Worm (Caenorhabditis elegans) whole organism, young adult: ENCODE results near the gene nhr-66.

Experiments used
- B0035.1 ChIP-seq: sonication (generic microtip); optimal IDR thresholded peaks from 2 replicates; lab custom pipeline; 2016; ENCODE audit warnings: missing genetic modification characterization, mild to moderate bottlenecking, missing compliant biosample characterization, missing genotype, missing genetic modification reagents
- C17E4.6 ChIP-seq: fragments of 200-800 bp; sonication (Bioruptor generic); IDR thresholded peaks from 2 replicates; pipeline ENCODE4 v1.3.6; 2022; ENCODE audit warnings: missing genetic modification reagents, missing genetic modification characterization, missing compliant biosample characterization
- F10E7.11 ChIP-seq: sonication (generic microtip); optimal IDR thresholded peaks from 2 replicates; lab custom pipeline; 2017; ENCODE audit warnings: mild to moderate bottlenecking, missing genetic modification characterization, moderate library complexity, missing compliant biosample characterization
- F22D6.2 ChIP-seq: sonication (generic microtip); optimal IDR thresholded peaks from 2 replicates; lab custom pipeline; 2016; ENCODE audit warnings: mild to moderate bottlenecking, missing genetic modification characterization, missing compliant biosample characterization
- F39B2.1 ChIP-seq: fragments of 200-800 bp; sonication (Bioruptor generic); IDR thresholded peaks from 2 replicates; pipeline ENCODE4 v1.3.6; 2022; ENCODE audit warnings: missing genetic modification reagents, missing genetic modification characterization, missing compliant biosample characterization
- F49E8.2 ChIP-seq: sonication (generic microtip); optimal IDR thresholded peaks from 3 replicates; lab custom pipeline; 2017; ENCODE audit warnings: missing genetic modification characterization, mild to moderate bottlenecking, missing compliant biosample characterization, antibody characterized with exemption, moderate library complexity; ENCODE audit not compliant: insufficient read depth
- F52B5.7 ChIP-seq: sonication (generic microtip); optimal IDR thresholded peaks from 2 replicates; lab custom pipeline; 2016; ENCODE audit warnings: mild to moderate bottlenecking, missing genetic modification characterization, missing compliant biosample characterization
- K11D2.4 ChIP-seq: fragments of 200-800 bp; sonication (Bioruptor generic); IDR thresholded peaks from 2 replicates; pipeline ENCODE4 v1.3.6; 2022; ENCODE audit warnings: missing genetic modification reagents, missing genetic modification characterization, missing compliant biosample characterization
- Y53F4B.3 ChIP-seq: fragments of 200-800 bp; sonication (Bioruptor generic); IDR thresholded peaks from 2 replicates; pipeline ENCODE4 v1.3.6; 2022; ENCODE audit warnings: missing genetic modification reagents, missing genetic modification characterization, missing compliant biosample characterization
- Y53G8AR.9 ChIP-seq: fragments of 200-800 bp; sonication (Bioruptor generic); conservative IDR thresholded peaks from 2 replicates; pipeline ENCODE4 v1.3.6; 2022; ENCODE audit warnings: missing genetic modification reagents, missing genetic modification characterization, missing compliant biosample characterization
- Y56A3A.18 ChIP-seq: fragments of 200-800 bp; sonication (Bioruptor generic); IDR thresholded peaks from 2 replicates; pipeline ENCODE4 v1.3.6; 2022; ENCODE audit warnings: missing genetic modification reagents, missing genetic modification characterization, missing compliant biosample characterization
- Y79H2A.3 ChIP-seq: fragments of 200-800 bp; sonication (Bioruptor generic); conservative IDR thresholded peaks from 2 replicates; pipeline ENCODE4 v1.3.6; 2022; ENCODE audit warnings: missing genetic modification reagents, missing genetic modification characterization, missing compliant biosample characterization
- Y95B8A.8 ChIP-seq: fragments of 200-800 bp; sonication (Bioruptor generic); IDR thresholded peaks from 2 replicates; pipeline ENCODE4 v1.3.6; 2022; ENCODE audit warnings: missing genetic modification reagents, missing genetic modification characterization, missing compliant biosample characterization
- ZK185.1 ChIP-seq: sonication (generic microtip); optimal IDR thresholded peaks from 2 replicates; lab custom pipeline; 2016; ENCODE audit warnings: mild to moderate bottlenecking, missing genetic modification characterization, missing compliant biosample characterization; ENCODE audit not compliant: poor library complexity, severe bottlenecking
- ama-1 ChIP-seq, 3 experiments: fragments of 150-350 bp in 1 of 3; sonication (generic microtip) in 2 of 3; optimal IDR thresholded peaks; 2 replicates each; lab custom pipeline; 2014 to 2018; ENCODE audit warnings: missing biosample characterization in 2 of 3, missing genetic modification characterization in 2 of 3, missing genetic modification reagents in 2 of 3
- aptf-3 ChIP-seq: fragments of 200-800 bp; sonication (Bioruptor generic); IDR thresholded peaks from 2 replicates; pipeline ENCODE4 v1.3.6; 2022; ENCODE audit warnings: missing genetic modification characterization, missing compliant biosample characterization
- athp-1 ChIP-seq: sonication (generic microtip); optimal IDR thresholded peaks from 2 replicates; lab custom pipeline; 2017; ENCODE audit warnings: mild to moderate bottlenecking, missing genetic modification characterization, missing compliant biosample characterization
- cebp-1 ChIP-seq, 2 experiments: fragments of 200-800 bp in 1 of 2; sonication (Bioruptor generic) in 1 of 2; sonication (generic microtip) in 1 of 2; IDR thresholded peaks in 1 of 2; optimal IDR thresholded peaks in 1 of 2; 2 replicates each; pipeline versions ENCODE4 v1.3.6 to Lab custom; 2017 to 2022; ENCODE audit warnings: missing compliant biosample characterization in 2 of 2, missing genetic modification characterization in 2 of 2, mild to moderate bottlenecking in 1 of 2, missing genetic modification reagents in 1 of 2, moderate library complexity in 1 of 2
- ceh-40 ChIP-seq: fragments of 200-800 bp; sonication (Bioruptor generic); IDR thresholded peaks from 2 replicates; pipeline ENCODE4 v1.3.6; 2022; ENCODE audit warnings: missing genetic modification characterization, missing compliant biosample characterization
- ceh-58 ChIP-seq: fragments of 200-800 bp; sonication (Bioruptor generic); IDR thresholded peaks from 2 replicates; pipeline ENCODE4 v1.3.6; 2022; ENCODE audit warnings: missing genetic modification characterization, missing compliant biosample characterization
- hrde-1 ChIP-seq: sonication (generic microtip); optimal IDR thresholded peaks from 2 replicates; lab custom pipeline; 2016; ENCODE audit warnings: missing genetic modification characterization, mild to moderate bottlenecking, missing compliant biosample characterization, moderate library complexity, missing genotype, missing genetic modification reagents, borderline replicate concordance
- let-607 ChIP-seq, 2 experiments: fragments of 200-800 bp in 1 of 2; sonication (Bioruptor generic) in 1 of 2; sonication (generic microtip) in 1 of 2; optimal IDR thresholded peaks; 2 replicates each; lab custom pipeline; 2016 to 2018; ENCODE audit warnings: mild to moderate bottlenecking in 2 of 2, missing compliant biosample characterization in 2 of 2, missing genetic modification characterization in 2 of 2, moderate library complexity in 2 of 2, missing genotype in 1 of 2
- lin-35 ChIP-seq, 3 experiments: fragments of 150-350 bp in 2 of 3; sonication (generic microtip) in 1 of 3; optimal IDR thresholded peaks; 2 replicates each; lab custom pipeline; 2014 to 2018; ENCODE audit warnings: missing biosample characterization in 3 of 3, missing genetic modification characterization in 3 of 3, missing genetic modification reagents in 3 of 3
- lir-1 ChIP-seq: fragments of 200-800 bp; sonication (Bioruptor generic); conservative IDR thresholded peaks from 2 replicates; pipeline ENCODE4 v1.3.6; 2022; ENCODE audit warnings: missing genetic modification reagents, missing genetic modification characterization, missing compliant biosample characterization
- madf-10 ChIP-seq: sonication (generic microtip); optimal IDR thresholded peaks from 2 replicates; lab custom pipeline; 2016; ENCODE audit warnings: mild to moderate bottlenecking, missing genetic modification characterization, missing compliant biosample characterization
- mcd-1 ChIP-seq: fragments of 200-800 bp; sonication (Bioruptor generic); IDR thresholded peaks from 2 replicates; pipeline ENCODE4 v1.3.6; 2022; ENCODE audit warnings: missing genetic modification reagents, missing genetic modification characterization, missing compliant biosample characterization
- mel-28 ChIP-seq: sonication (generic microtip); optimal IDR thresholded peaks from 2 replicates; lab custom pipeline; 2016; ENCODE audit warnings: borderline replicate concordance, mild to moderate bottlenecking, missing genetic modification characterization, missing compliant biosample characterization
- mxl-1 ChIP-seq: sonication (generic microtip); optimal IDR thresholded peaks from 2 replicates; lab custom pipeline; 2016; ENCODE audit warnings: missing genetic modification characterization, missing compliant biosample characterization
- nfya-1 ChIP-seq: sonication (generic microtip); optimal IDR thresholded peaks from 2 replicates; lab custom pipeline; 2017; ENCODE audit warnings: antibody characterized with exemption, missing compliant biosample characterization, missing genetic modification characterization, borderline replicate concordance; ENCODE audit not compliant: insufficient read depth
- nhr-120 ChIP-seq: fragments of 200-800 bp; sonication (Bioruptor generic); IDR thresholded peaks from 2 replicates; pipeline ENCODE4 v1.3.6; 2022; ENCODE audit warnings: missing genetic modification characterization, missing compliant biosample characterization
- nhr-80 ChIP-seq: sonication (generic microtip); optimal IDR thresholded peaks from 2 replicates; lab custom pipeline; 2016; ENCODE audit warnings: missing genetic modification characterization, missing compliant biosample characterization
- nhr-90 ChIP-seq: sonication (generic microtip); optimal IDR thresholded peaks from 2 replicates; lab custom pipeline; 2016; ENCODE audit warnings: missing genotype, mild to moderate bottlenecking, missing genetic modification characterization, missing compliant biosample characterization
- rpc-1 ChIP-seq, 2 experiments: fragments of 150-350 bp in 1 of 2; sonication (generic microtip) in 1 of 2; optimal IDR thresholded peaks; 2 replicates each; lab custom pipeline; 2014 to 2018; ENCODE audit warnings: missing biosample characterization in 1 of 2, missing genetic modification characterization in 1 of 2, missing genetic modification reagents in 1 of 2, missing genotype in 1 of 2
- sea-2 ChIP-seq: fragments of 200-800 bp; sonication (Bioruptor generic); IDR thresholded peaks from 2 replicates; pipeline ENCODE4 v1.3.6; 2022; ENCODE audit warnings: missing genetic modification characterization, missing compliant biosample characterization
- snpc-1.1 ChIP-seq: sonication (generic microtip); optimal IDR thresholded peaks from 2 replicates; lab custom pipeline; 2017; ENCODE audit warnings: missing genetic modification characterization, mild to moderate bottlenecking, missing compliant biosample characterization, antibody characterized with exemption, moderate library complexity, missing genotype, missing genetic modification reagents; ENCODE audit not compliant: insufficient read depth
- snpc-4 ChIP-seq, 5 experiments: fragments of 150-350 bp in 1 of 5; sonication (generic microtip) in 4 of 5; optimal IDR thresholded peaks; 2 replicates each; lab custom pipeline; 2014 to 2018; ENCODE audit warnings: missing genetic modification characterization in 5 of 5, missing biosample characterization in 3 of 5, antibody characterized with exemption in 2 of 5, mild to moderate bottlenecking in 2 of 5, missing compliant biosample characterization in 2 of 5, missing genotype in 2 of 5, moderate library complexity in 2 of 5, missing genetic modification reagents in 1 of 5
- somi-1 ChIP-seq: fragments of 200-800 bp; sonication (Bioruptor generic); optimal IDR thresholded peaks from 2 replicates; lab custom pipeline; 2018; ENCODE audit warnings: mild to moderate bottlenecking, missing genetic modification characterization, missing compliant biosample characterization
- sptf-2 ChIP-seq: fragments of 200-800 bp; sonication (Bioruptor generic); optimal IDR thresholded peaks from 2 replicates; lab custom pipeline; 2018; ENCODE audit warnings: mild to moderate bottlenecking, missing genetic modification characterization, missing compliant biosample characterization
- ztf-6 ChIP-seq: fragments of 200-800 bp; sonication (Bioruptor generic); IDR thresholded peaks from 2 replicates; pipeline ENCODE4 v1.3.6; 2022; ENCODE audit warnings: missing genetic modification reagents, missing genetic modification characterization, missing compliant biosample characterization

The nhr-66 gene

DNA sequence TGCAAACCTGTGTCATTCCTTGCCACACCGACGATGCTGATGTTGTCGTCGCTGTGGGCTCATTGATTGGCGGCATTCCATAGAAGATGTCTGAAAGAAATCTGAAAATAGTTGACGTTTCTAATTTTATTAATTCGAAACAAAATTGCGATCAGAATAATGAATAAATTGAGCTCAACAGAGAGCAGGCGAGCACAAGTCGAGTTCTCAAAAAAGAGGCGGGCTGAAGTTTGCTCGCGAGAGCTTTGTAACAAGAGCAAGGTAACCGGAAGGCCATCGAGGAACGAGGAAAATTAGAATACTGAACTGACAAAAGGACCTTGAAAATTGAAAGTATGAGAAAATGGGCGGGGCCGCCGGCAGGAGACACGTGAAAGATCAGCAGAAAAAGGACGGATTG, at the start of gene nhr-66:
Gene nhr-66 (minus strand): TSS at position 101 of the 400 bp plus-strand sequence.
- TF ChIP-seq K11D2.4: no peak
- TF ChIP-seq snpc-4 (GFP tag; optimal IDR thresholded peaks at IDR 0.05; lab: Kevin White, UChicago): no peak
- no peak for TF ChIP-seq snpc-4 (tag; optimal IDR thresholded peaks at IDR 0.05; lab: Kevin White, UChicago)
- TF ChIP-seq F22D6.2 (tag; lab: Kevin White, UChicago): no peak
- no peak for TF ChIP-seq Y79H2A.3 (GFP tag; lab: Robert Waterston, UW)
- TF ChIP-seq mxl-1: no peak
- TF ChIP-seq Y53G8AR.9 (GFP tag; lab: Robert Waterston, UW): no peak
- no peak for TF ChIP-seq ceh-40 (GFP tag; lab: Robert Waterston, UW)
- no peak for TF ChIP-seq nhr-90
- TF ChIP-seq B0035.1 (tag; lab: Kevin White, UChicago): no peak
- no peak for TF ChIP-seq snpc-1.1 (tag; lab: Kevin White, UChicago)
- TF ChIP-seq lin-35 (GFP tag; optimal IDR thresholded peaks at IDR 0.05; lab: Kevin White, UChicago): no peak
- TF ChIP-seq Y95B8A.8 (GFP tag; lab: Robert Waterston, UW): no peak
- TF ChIP-seq nhr-120 (GFP tag; lab: Robert Waterston, UW): no peak
- no peak for TF ChIP-seq sea-2 (GFP tag; lab: Robert Waterston, UW)
- no peak for TF ChIP-seq madf-10 (tag; lab: Kevin White, UChicago)
- no peak for TF ChIP-seq Y53F4B.3 (GFP tag; lab: Robert Waterston, UW)
- TF ChIP-seq F49E8.2: no peak
- TF ChIP-seq Y56A3A.18 (GFP tag; lab: Robert Waterston, UW): no peak
- no peak for TF ChIP-seq sptf-2 (GFP tag; lab: Kevin White, UChicago)
- TF ChIP-seq mel-28: no peak

ce11 chrIV:8283214-8283613, 46.8 kb upstream of the nhr-66 start:
- TF ChIP-seq mcd-1 (GFP tag; lab: Robert Waterston, UW): no peak
- no peak for TF ChIP-seq nfya-1 (tag; lab: Kevin White, UChicago)
- no peak for TF ChIP-seq ztf-6 (GFP tag; lab: Robert Waterston, UW)
- no peak for TF ChIP-seq snpc-4 (GFP tag; optimal IDR thresholded peaks at IDR 0.05; lab: Kevin White, UChicago)
- TF ChIP-seq snpc-4 (tag; optimal IDR thresholded peaks at IDR 0.05; lab: Kevin White, UChicago): no peak
- no peak for TF ChIP-seq Y53F4B.3 (GFP tag; lab: Robert Waterston, UW)
- no peak for TF ChIP-seq hrde-1
- no peak for TF ChIP-seq somi-1
- TF ChIP-seq C17E4.6: no peak
- TF ChIP-seq sptf-2 (GFP tag; lab: Kevin White, UChicago): no peak
- TF ChIP-seq lir-1: no peak
- TF ChIP-seq nhr-80 (tag; lab: Kevin White, UChicago): no peak
- TF ChIP-seq F10E7.11 (tag; lab: Kevin White, UChicago): no peak
- TF ChIP-seq cebp-1 (GFP tag; IDR thresholded peaks at IDR 0.05; lab: Robert Waterston, UW): no peak
- TF ChIP-seq cebp-1 (tag; optimal IDR thresholded peaks at IDR 0.05; lab: Kevin White, UChicago): no peak
- TF ChIP-seq lin-35 (GFP tag; optimal IDR thresholded peaks at IDR 0.05; lab: Kevin White, UChicago): no peak
- TF ChIP-seq, all 124 proteins: peak for 0

DNA sequence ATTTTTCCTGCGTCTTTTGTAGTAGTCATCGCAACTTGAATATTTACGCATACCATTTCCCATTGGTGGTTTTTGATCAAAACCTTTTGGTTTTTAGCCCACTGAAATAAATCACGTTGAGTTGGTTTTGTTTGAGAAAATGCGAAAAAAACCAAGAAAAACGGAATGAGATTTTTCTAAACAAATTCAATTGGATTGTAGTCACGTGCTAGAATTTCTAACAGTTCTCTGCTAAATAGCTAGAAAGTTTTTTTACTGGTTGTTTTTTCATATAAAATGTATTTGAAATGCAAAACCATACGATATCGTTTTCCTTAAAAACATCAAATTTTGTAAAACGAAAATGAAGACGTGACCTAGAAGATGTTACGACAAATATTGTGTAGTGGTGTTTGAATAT, 40.2 kb upstream of the nhr-66 start, which contains the start of gene K07H8.12:
Gene K07H8.12 (minus strand): TSS at position 101 of the 400 bp plus-strand sequence.
- no peak for TF ChIP-seq F39B2.1 (GFP tag; lab: Robert Waterston, UW)
- TF ChIP-seq athp-1 (tag; lab: Kevin White, UChicago): no peak
- TF ChIP-seq aptf-3: no peak
- TF ChIP-seq ama-1 (optimal IDR thresholded peaks at IDR 0.05; lab: Kevin White, UChicago): no peak
- no peak for TF ChIP-seq ama-1 (GFP tag; optimal IDR thresholded peaks at IDR 0.05; lab: Kevin White, UChicago)
- no peak for TF ChIP-seq ceh-58
- TF ChIP-seq madf-10 (tag; lab: Kevin White, UChicago): no peak
- no peak for TF ChIP-seq nhr-120 (GFP tag; lab: Robert Waterston, UW)
- no peak for TF ChIP-seq Y95B8A.8 (GFP tag; lab: Robert Waterston, UW)
- no peak for TF ChIP-seq let-607 (tag; optimal IDR thresholded peaks at IDR 0.05; lab: Kevin White, UChicago)
- no peak for TF ChIP-seq F52B5.7 (tag; lab: Kevin White, UChicago)
- no peak for TF ChIP-seq ZK185.1
- TF ChIP-seq F22D6.2 (tag; lab: Kevin White, UChicago): no peak
- no peak for TF ChIP-seq rpc-1 (optimal IDR thresholded peaks at IDR 0.05; lab: Kevin White, UChicago)
- TF ChIP-seq rpc-1 (tag; optimal IDR thresholded peaks at IDR 0.05; lab: Kevin White, UChicago): no peak
